Fruit fly (Drosophila melanogaster): ENCODE results near the gene Tmtc1.

The Tmtc1 gene

DNA sequence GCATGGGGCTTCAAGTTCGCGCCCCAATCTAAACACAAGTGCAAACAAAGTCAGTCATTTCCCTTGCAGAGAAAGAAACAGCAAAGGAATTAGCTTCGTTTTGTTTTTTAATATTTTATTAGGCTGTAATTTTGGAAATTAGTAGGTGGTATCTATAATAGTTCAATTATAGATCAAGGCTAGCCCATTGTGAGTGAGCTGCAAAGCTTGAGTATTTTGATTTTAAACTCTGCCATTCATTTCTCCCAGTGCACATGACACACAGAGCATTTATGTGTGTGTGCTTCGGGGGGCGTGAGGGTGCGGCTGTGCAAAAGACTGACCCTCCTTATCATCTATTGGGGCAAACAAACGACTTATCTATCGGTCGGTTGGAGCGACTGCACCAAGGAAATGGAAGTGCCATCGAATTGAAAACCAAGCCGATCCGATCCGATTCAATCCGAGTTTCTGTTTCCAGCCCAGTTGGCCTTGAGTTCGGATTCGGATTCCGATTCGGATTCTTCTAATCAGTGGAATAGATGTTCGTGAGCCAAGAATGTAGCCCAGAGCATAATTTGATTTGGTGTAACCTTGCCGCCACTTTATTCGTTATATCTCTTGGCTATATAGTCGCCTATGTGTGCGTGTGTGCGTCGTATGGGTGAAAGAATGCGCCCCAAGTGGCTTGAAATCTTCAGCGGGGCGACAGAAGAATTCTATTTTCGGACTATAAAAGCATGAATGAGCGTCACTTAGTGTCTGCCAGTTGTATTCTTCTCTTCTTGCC is 54.0 kb downstream of the Tmtc1 start (continued):
- peak; percentile 40 for TF ChIP-seq lab (GFP tag; optimal IDR thresholded peaks at IDR 0.05)
- no peak for TF ChIP-seq CG4404 (GFP tag; IDR thresholded peaks at IDR 0.05)
- TF ChIP-seq cad (GFP tag; optimal IDR thresholded peaks at IDR 0.05) = no peak
- peak; percentile 20 for TF ChIP-seq ATbp (GFP tag; optimal IDR thresholded peaks at IDR 0.05)
- TF ChIP-seq bsh (GFP tag; optimal IDR thresholded peaks at IDR 0.05) = peak in 1 of 2 experiments; percentile 15
- TF ChIP-seq CG43689 (GFP tag; IDR thresholded peaks at IDR 0.05) = no peak
- TF ChIP-seq ind (GFP tag; optimal IDR thresholded peaks at IDR 0.05) = peak; percentile 40
- no peak for TF ChIP-seq CG7357 (GFP tag; IDR thresholded peaks at IDR 0.05)
- no peak for TF ChIP-seq CG16863 (GFP tag; optimal IDR thresholded peaks at IDR 0.05)
- TF ChIP-seq Hey (tag; optimal IDR thresholded peaks at IDR 0.05) = no peak
- peak; percentile 20 for TF ChIP-seq lilli (GFP tag; optimal IDR thresholded peaks at IDR 0.05)
- peak; percentile 3 for TF ChIP-seq cg (GFP tag; optimal IDR thresholded peaks at IDR 0.05)
- TF ChIP-seq CG12155 (GFP tag; optimal IDR thresholded peaks at IDR 0.05) = no peak
- 0 out of 3 replicates have a peak, but pooled peaks have one; percentile 41 for TF ChIP-seq so (GFP tag; IDR thresholded peaks at IDR 0.05)
- 0 out of 4 replicates have a peak, but pooled peaks have one; percentile 22 for TF ChIP-seq Gug (GFP tag; IDR thresholded peaks at IDR 0.05)
- TF ChIP-seq CG11696 (GFP tag; IDR thresholded peaks at IDR 0.05) = no peak
- TF ChIP-seq CG1647 (GFP tag; optimal IDR thresholded peaks at IDR 0.05) = no peak
- no peak for TF ChIP-seq E2f1 (GFP tag; IDR thresholded peaks at IDR 0.05)
- no peak for TF ChIP-seq peb (GFP tag; IDR thresholded peaks at IDR 0.05)
- peak; percentile 27; the same call in 1 of the 2 replicates for TF ChIP-seq sens-2 (GFP tag; IDR thresholded peaks at IDR 0.05)
- TF ChIP-seq CG30403 (GFP tag; optimal IDR thresholded peaks at IDR 0.05) = peak; percentile 17
- peak in 1 of 2 experiments; percentile 68 for TF ChIP-seq Pdp1 (GFP tag; optimal IDR thresholded peaks at IDR 0.05)
- no peak for TF ChIP-seq slp2 (GFP tag; optimal IDR thresholded peaks at IDR 0.05)
- no peak for TF ChIP-seq Max (GFP tag; optimal IDR thresholded peaks at IDR 0.05)
- no peak for TF ChIP-seq wdn (GFP tag; IDR thresholded peaks at IDR 0.05)
- TF ChIP-seq CG1024 (GFP tag; IDR thresholded peaks at IDR 0.05) = no peak
- peak; percentile 29 for TF ChIP-seq nmo (GFP tag; optimal IDR thresholded peaks at IDR 0.05)
- TF ChIP-seq fd64A (GFP tag; optimal IDR thresholded peaks at IDR 0.05) = no peak
- TF ChIP-seq gsb (GFP tag; IDR thresholded peaks at IDR 0.05) = no peak
- no peak for TF ChIP-seq insv (GFP tag; optimal IDR thresholded peaks at IDR 0.05)
- TF ChIP-seq hkb (optimal IDR thresholded peaks at IDR 0.05) = no peak
- TF ChIP-seq hkb (GFP tag; IDR thresholded peaks at IDR 0.05) = 0 out of 2 replicates have a peak, but pooled peaks have one; percentile 23
- TF ChIP-seq phol (tag; optimal IDR thresholded peaks at IDR 0.05) = peak; percentile 39
- TF ChIP-seq Dip2 (GFP tag; IDR thresholded peaks at IDR 0.05) = no peak
- TF ChIP-seq Oaz (GFP tag; IDR thresholded peaks at IDR 0.05) = no peak
- TF ChIP-seq MESR4 (GFP tag; optimal IDR thresholded peaks at IDR 0.05) = no peak
- TF ChIP-seq CG4424 (GFP tag; optimal IDR thresholded peaks at IDR 0.05) = peak; percentile 42
- TF ChIP-seq seq (GFP tag; IDR thresholded peaks at IDR 0.05) = no peak
- TF ChIP-seq C15 (GFP tag; IDR thresholded peaks at IDR 0.05) = no peak
- peak; percentile 38; the same call in 1 of the 2 replicates for TF ChIP-seq sisA (GFP tag; IDR thresholded peaks at IDR 0.05)
- TF ChIP-seq zen (tag; optimal IDR thresholded peaks at IDR 0.05) = no peak
- TF ChIP-seq Fer2 (tag; optimal IDR thresholded peaks at IDR 0.05) = no peak
- TF ChIP-seq CG17385 (GFP tag; optimal IDR thresholded peaks at IDR 0.05) = peak; percentile 21
- peak; percentile 55; the same call in 1 of the 2 replicates for TF ChIP-seq ap (GFP tag; IDR thresholded peaks at IDR 0.05)
- no peak for TF ChIP-seq ro (GFP tag; IDR thresholded peaks at IDR 0.05)
- TF ChIP-seq CG18764 (GFP tag; optimal IDR thresholded peaks at IDR 0.05) = no peak
- TF ChIP-seq CG9437 (GFP tag; optimal IDR thresholded peaks at IDR 0.05) = no peak
- peak; percentile 31; the same call in 1 of the 2 replicates for TF ChIP-seq stc (GFP tag; IDR thresholded peaks at IDR 0.05)
- no peak for TF ChIP-seq p53 (GFP tag; optimal IDR thresholded peaks at IDR 0.05)
- TF ChIP-seq CG15269 (tag; optimal IDR thresholded peaks at IDR 0.05) = peak; percentile 50
- TF ChIP-seq CG6683 (GFP tag; optimal IDR thresholded peaks at IDR 0.05) = no peak
